Fruit fly (Drosophila melanogaster): ENCODE results near the gene CG42613.

Gene CG42613

DNA sequence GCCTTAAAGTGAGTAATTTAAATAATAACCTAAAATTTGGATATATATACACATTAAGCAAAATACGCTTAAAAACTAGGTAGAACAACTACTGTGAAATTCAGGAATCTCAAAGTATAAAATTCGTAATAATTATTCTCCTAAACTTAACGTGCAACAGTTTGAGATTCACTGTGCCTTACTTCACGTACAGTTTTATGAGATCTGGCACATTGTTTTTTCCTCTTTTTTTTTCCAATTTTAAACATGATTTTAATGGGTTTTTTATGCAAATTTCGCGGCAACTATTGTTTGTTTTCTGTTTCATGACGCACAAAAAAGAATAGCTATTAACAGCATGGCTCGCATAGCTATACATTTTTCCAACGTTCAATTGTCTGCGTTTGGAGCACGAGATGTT, 82.9 kb downstream of the CG42613 start:
- TF ChIP-seq Mes4 (GFP tag; optimal IDR thresholded peaks at IDR 0.05), result no peak
- no peak for TF ChIP-seq fru (optimal IDR thresholded peaks at IDR 0.05)
- peak; percentile 9; the same call in 1 of the 2 replicates for TF ChIP-seq amos (GFP tag; IDR thresholded peaks at IDR 0.05; ENCODE audit: partially characterized antibody)
- peak; percentile 67 for TF ChIP-seq cad (GFP tag; optimal IDR thresholded peaks at IDR 0.05)
- peak; percentile 92 for TF ChIP-seq CG11504 (tag; optimal IDR thresholded peaks at IDR 0.05)
- TF ChIP-seq sqz (GFP tag; optimal IDR thresholded peaks at IDR 0.05), result peak; percentile 0
- peak; percentile 96 for TF ChIP-seq CG6654 (GFP tag; optimal IDR thresholded peaks at IDR 0.05)

DNA sequence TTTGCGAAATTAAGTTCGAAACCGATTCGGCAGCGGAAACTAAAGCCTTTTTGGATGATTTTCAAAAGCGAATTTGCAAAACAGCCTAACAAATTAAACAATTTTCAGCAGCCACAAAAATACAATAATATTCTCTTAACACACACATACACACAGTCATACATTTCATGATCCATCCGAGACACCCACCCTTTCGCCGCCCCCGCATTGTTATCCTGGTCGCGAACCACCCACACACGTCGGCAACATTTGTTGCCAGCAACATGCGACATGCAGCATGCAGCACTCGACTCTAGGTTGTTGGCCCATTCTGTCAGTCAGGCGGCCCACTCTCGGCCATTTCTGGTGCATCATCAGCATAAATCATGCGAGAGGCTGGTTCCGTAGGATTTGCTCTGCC, 85.0 kb downstream of the CG42613 start:
- TF ChIP-seq CG11504 (tag; optimal IDR thresholded peaks at IDR 0.05), result peak; percentile 100
- no peak for TF ChIP-seq CG6689 (GFP tag; IDR thresholded peaks at IDR 0.05)
- peak; percentile 100 for TF ChIP-seq sr (GFP tag; IDR thresholded peaks at IDR 0.05)
- TF ChIP-seq maf-S (GFP tag; optimal IDR thresholded peaks at IDR 0.05), result no peak
- TF ChIP-seq ci (GFP tag; IDR thresholded peaks at IDR 0.05), result 0 out of 3 replicates have a peak, but pooled peaks have one; percentile 22
- TF ChIP-seq Hr51 (GFP tag; optimal IDR thresholded peaks at IDR 0.05), result no peak
- no peak for TF ChIP-seq CG1832 (GFP tag; optimal IDR thresholded peaks at IDR 0.05)
- TF ChIP-seq CG6654 (GFP tag; optimal IDR thresholded peaks at IDR 0.05), result peak; percentile 89
- peak; percentile 56 for TF ChIP-seq pita (GFP tag; optimal IDR thresholded peaks at IDR 0.05)
- TF ChIP-seq Camta (GFP tag; optimal IDR thresholded peaks at IDR 0.05), result no peak
- TF ChIP-seq mld (GFP tag; IDR thresholded peaks at IDR 0.05; ENCODE audit: partially characterized antibody), result no peak
- TF ChIP-seq CG15514 (GFP tag; optimal IDR thresholded peaks at IDR 0.05), result peak; percentile 18
- peak; percentile 19; the same call in 1 of the 2 replicates for TF ChIP-seq crol (GFP tag; IDR thresholded peaks at IDR 0.05)
- TF ChIP-seq CG2199 (GFP tag; IDR thresholded peaks at IDR 0.05), result peak; percentile 81; the same call in 1 of the 3 replicates
- TF ChIP-seq CG8765 (GFP tag; IDR thresholded peaks at IDR 0.05), result no peak
- TF ChIP-seq YL-1 (GFP tag; optimal IDR thresholded peaks at IDR 0.05), result no peak
- peak; percentile 71 for TF ChIP-seq cad (GFP tag; optimal IDR thresholded peaks at IDR 0.05)
- peak; percentile 71 for TF ChIP-seq klu (GFP tag; IDR thresholded peaks at IDR 0.05)
- peak; percentile 63 for TF ChIP-seq cg (GFP tag; optimal IDR thresholded peaks at IDR 0.05)
- no peak for TF ChIP-seq CG12769 (tag; optimal IDR thresholded peaks at IDR 0.05)
- TF ChIP-seq HLHmδ (GFP tag; optimal IDR thresholded peaks at IDR 0.05), result peak; percentile 27
- TF ChIP-seq caup (GFP tag; optimal IDR thresholded peaks at IDR 0.05; ENCODE audit: severe bottlenecking), result no peak
- no peak for TF ChIP-seq CG8290 (GFP tag; optimal IDR thresholded peaks at IDR 0.05)
- TF ChIP-seq CG8290 (tag; optimal IDR thresholded peaks at IDR 0.05), result peak in 1 of 2 experiments; percentile 26
- no peak for TF ChIP-seq CG17328 (GFP tag; IDR thresholded peaks at IDR 0.05)
- TF ChIP-seq CTCF (GFP tag; optimal IDR thresholded peaks at IDR 0.05), result peak; percentile 37

DNA sequence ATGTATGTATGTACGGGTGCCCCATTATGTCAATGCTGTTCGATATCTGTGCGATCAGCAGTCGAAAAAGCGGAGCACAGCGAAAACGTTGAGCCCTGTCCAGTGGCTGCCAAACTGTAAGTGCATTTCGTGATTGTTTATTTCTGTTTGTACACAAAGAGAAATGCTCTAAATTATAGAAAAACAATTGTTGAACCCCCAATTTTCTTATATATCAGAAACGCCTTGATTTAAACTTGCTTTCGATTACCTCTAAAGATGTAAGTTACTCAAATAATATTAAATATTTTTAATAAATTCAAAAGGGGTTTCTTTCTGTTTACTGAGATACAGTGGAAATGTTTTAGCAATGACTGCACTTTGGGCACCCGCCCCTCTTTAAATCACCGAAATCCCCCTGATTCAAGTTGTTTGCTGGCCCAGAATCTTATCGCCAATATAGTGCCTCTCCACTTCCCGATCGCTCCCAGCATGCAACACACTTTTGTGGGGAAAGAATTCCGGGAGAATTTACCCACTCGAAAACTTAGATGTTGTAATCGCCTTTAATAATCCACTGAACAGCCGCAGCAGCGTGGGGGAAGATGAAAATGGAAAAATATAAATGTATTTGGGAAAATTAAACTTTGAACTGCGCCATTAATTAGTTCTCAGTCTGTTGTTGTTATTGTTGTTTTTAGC, 85.9 kb downstream of the CG42613 start:
- no peak for TF ChIP-seq CG16779 (GFP tag; IDR thresholded peaks at IDR 0.05)
- TF ChIP-seq Aef1 (GFP tag; IDR thresholded peaks at IDR 0.05), result no peak
- TF ChIP-seq CG17186 (GFP tag; optimal IDR thresholded peaks at IDR 0.05), result no peak
- TF ChIP-seq HmgZ (tag; optimal IDR thresholded peaks at IDR 0.05), result no peak
- TF ChIP-seq Bgb (GFP tag; IDR thresholded peaks at IDR 0.05; ENCODE audit: partially characterized antibody), result no peak
- peak; percentile 20 for TF ChIP-seq nerfin-1 (tag; optimal IDR thresholded peaks at IDR 0.05)
- no peak for TF ChIP-seq Atf6 (GFP tag; IDR thresholded peaks at IDR 0.05)
- peak; percentile 39 for TF ChIP-seq Hr3 (GFP tag; optimal IDR thresholded peaks at IDR 0.05)
- no peak for TF ChIP-seq cato (GFP tag; optimal IDR thresholded peaks at IDR 0.05; ENCODE audit: borderline replicate concordance)
- TF ChIP-seq CG33557 (GFP tag; optimal IDR thresholded peaks at IDR 0.05), result no peak
- no peak for TF ChIP-seq pfk (GFP tag; optimal IDR thresholded peaks at IDR 0.05)
- no peak for TF ChIP-seq Tbp (GFP tag; optimal IDR thresholded peaks at IDR 0.05)
- no peak for TF ChIP-seq pnt (GFP tag; optimal IDR thresholded peaks at IDR 0.05)
- peak; percentile 65; the same call in 1 of the 2 replicates for TF ChIP-seq CG6689 (GFP tag; IDR thresholded peaks at IDR 0.05)
- TF ChIP-seq CG43689 (GFP tag; IDR thresholded peaks at IDR 0.05), result no peak
- no peak for TF ChIP-seq otp (GFP tag; IDR thresholded peaks at IDR 0.05)
- no peak for TF ChIP-seq CG9797 (GFP tag; optimal IDR thresholded peaks at IDR 0.05)
- no peak for TF ChIP-seq CG4854 (GFP tag; optimal IDR thresholded peaks at IDR 0.05)
- 0 out of 2 replicates have a peak, but pooled peaks have one; percentile 14 for TF ChIP-seq Rfx (GFP tag; IDR thresholded peaks at IDR 0.05)
- TF ChIP-seq sd (tag; optimal IDR thresholded peaks at IDR 0.05), result no peak
